Fruit fly (Drosophila melanogaster): ENCODE data around the gene ND-MNLL.

ND-MNLL gene

dm6 chrX:7908239-7909068 lies 14.9 kb upstream of the ND-MNLL start, which contains the start of the genes dpr14 and spidey:
TSS of gene dpr14 (minus strand) at chrX:7908286.
TSS of gene spidey (plus strand) at chrX:7908931.
- TF ChIP-seq Hnf4 (GFP tag; optimal IDR thresholded peaks at IDR 0.05) (peak; percentile 70), dsf (GFP tag; optimal IDR thresholded peaks at IDR 0.05; ENCODE audit: borderline replicate concordance) (no peak), CG32264 (GFP tag; optimal IDR thresholded peaks at IDR 0.05) (peak; percentile 39), dmrt93B (GFP tag; optimal IDR thresholded peaks at IDR 0.05) (peak; percentile 62), Sp1 (GFP tag; optimal IDR thresholded peaks at IDR 0.05) (peak; percentile 81), HLH106 (tag; optimal IDR thresholded peaks at IDR 0.05) (peak; percentile 83), ey (GFP tag; optimal IDR thresholded peaks at IDR 0.05) (peak; percentile 83), dl (GFP tag; optimal IDR thresholded peaks at IDR 0.05; ENCODE audit: insufficient read depth in 1 of 2, partially characterized antibody in 2 of 2) (no peak), CrebA (GFP tag; optimal IDR thresholded peaks at IDR 0.05; ENCODE audit: borderline replicate concordance) (no peak), foxo (GFP tag; optimal IDR thresholded peaks at IDR 0.05) (peak in 1 of 2 experiments; percentile 79), Myc (optimal IDR thresholded peaks at IDR 0.05) (no peak), CG9705 (GFP tag; optimal IDR thresholded peaks at IDR 0.05) (peak; percentile 65), sage (GFP tag; optimal IDR thresholded peaks at IDR 0.05) (no peak), brk (GFP tag; optimal IDR thresholded peaks at IDR 0.05) (no peak), GATAd (GFP tag; optimal IDR thresholded peaks at IDR 0.05) (no peak), Jra (GFP tag; optimal IDR thresholded peaks at IDR 0.05) (peak; percentile 39), h (GFP tag; optimal IDR thresholded peaks at IDR 0.05) (peak; percentile 85), Hr83 (GFP tag; optimal IDR thresholded peaks at IDR 0.05; ENCODE audit: poor library complexity, severe bottlenecking) (no peak), Abd-B (GFP tag; optimal IDR thresholded peaks at IDR 0.05) (no peak), OdsH (GFP tag; optimal IDR thresholded peaks at IDR 0.05) (peak; percentile 71), rgr (GFP tag; optimal IDR thresholded peaks at IDR 0.05) (peak; percentile 79), Mio (GFP tag; optimal IDR thresholded peaks at IDR 0.05) (peak; percentile 22), Dif (GFP tag; optimal IDR thresholded peaks at IDR 0.05; ENCODE audit: partially characterized antibody) (peak; percentile 36), jim (GFP tag; optimal IDR thresholded peaks at IDR 0.05) (no peak), Hr78 (GFP tag; optimal IDR thresholded peaks at IDR 0.05) (no peak), usp (GFP tag; optimal IDR thresholded peaks at IDR 0.05) (no peak), pan (optimal IDR thresholded peaks at IDR 0.05) (no peak), N (GFP tag; optimal IDR thresholded peaks at IDR 0.05) (no peak), br (GFP tag; optimal IDR thresholded peaks at IDR 0.05) (peak; percentile 77), Dfd (GFP tag; optimal IDR thresholded peaks at IDR 0.05) (no peak), lola (GFP tag; optimal IDR thresholded peaks at IDR 0.05) (no peak), Vsx2 (GFP tag; optimal IDR thresholded peaks at IDR 0.05; ENCODE audit: partially characterized antibody) (peak; percentile 65), sv (GFP tag; optimal IDR thresholded peaks at IDR 0.05) (peak; percentile 80), psq (GFP tag; optimal IDR thresholded peaks at IDR 0.05) (peak; percentile 64), fru (GFP tag; optimal IDR thresholded peaks at IDR 0.05) (peak; percentile 86), Rel (GFP tag; optimal IDR thresholded peaks at IDR 0.05) (no peak), Rel (tag; optimal IDR thresholded peaks at IDR 0.05) (peak; percentile 82), tai (GFP tag; optimal IDR thresholded peaks at IDR 0.05) (no peak), woc (GFP tag; optimal IDR thresholded peaks at IDR 0.05) (peak; percentile 71)

Measured in whole organism, wandering third instar larva.